Worm (Caenorhabditis elegans) whole organism, L4 larva: ENCODE measurements around the gene srsx-3.

Experiments
- F37D6.2 ChIP-seq: sonication (generic microtip); optimal IDR thresholded peaks from 2 replicates; lab custom pipeline; 2016; ENCODE audit warnings: mild to moderate bottlenecking, missing genetic modification characterization, missing compliant biosample characterization
- T20F7.1 ChIP-seq: fragments of 200-800 bp; sonication (Bioruptor generic); optimal IDR thresholded peaks from 2 replicates; lab custom pipeline; 2018; ENCODE audit warnings: mild to moderate bottlenecking, missing genetic modification characterization, missing compliant biosample characterization
- T26A8.4 ChIP-seq: fragments of 200-800 bp; sonication (Bioruptor generic); IDR thresholded peaks from 2 replicates; pipeline ENCODE4 v1.3.6; 2022; ENCODE audit warnings: missing genetic modification characterization, missing compliant biosample characterization
- Y75B8A.6 ChIP-seq: fragments of 200-800 bp; sonication (Bioruptor generic); IDR thresholded peaks from 2 replicates; pipeline ENCODE4 v1.3.6; 2022; ENCODE audit warnings: missing genetic modification reagents, missing genetic modification characterization, missing compliant biosample characterization
- aha-1 ChIP-seq: fragments of 150-350 bp; peaks from one replicate; lab custom pipeline; 2014; ENCODE audit warnings: missing biosample characterization, missing genetic modification characterization
- aly-2 ChIP-seq: sonication (generic microtip); optimal IDR thresholded peaks from 2 replicates; lab custom pipeline; 2018; ENCODE audit warnings: missing biosample characterization, missing genetic modification characterization
- arid-1 ChIP-seq: fragments of 200-800 bp; sonication (Bioruptor generic); conservative IDR thresholded peaks from 2 replicates; pipeline ENCODE4 v1.3.6; 2022; ENCODE audit warnings: missing genetic modification reagents, missing genetic modification characterization, missing compliant biosample characterization
- ceh-20 ChIP-seq: fragments of 200-800 bp; sonication (Bioruptor generic); IDR thresholded peaks from 2 replicates; pipeline ENCODE4 v1.3.6; 2022; ENCODE audit warnings: missing genetic modification reagents, missing genetic modification characterization, missing compliant biosample characterization
- ceh-28 ChIP-seq: fragments of 150-350 bp; optimal IDR thresholded peaks from 2 replicates; lab custom pipeline; 2014; ENCODE audit warnings: missing biosample characterization, missing genetic modification reagents, missing genetic modification characterization
- ceh-32 ChIP-seq: sonication (generic microtip); optimal IDR thresholded peaks from 2 replicates; lab custom pipeline; 2016; ENCODE audit warnings: mild to moderate bottlenecking, missing genetic modification characterization, missing compliant biosample characterization; ENCODE audit not compliant: poor library complexity
- cey-2 ChIP-seq: sonication (generic microtip); optimal IDR thresholded peaks from 3 replicates; lab custom pipeline; 2017; ENCODE audit warnings: missing genetic modification characterization, mild to moderate bottlenecking, missing compliant biosample characterization, antibody characterized with exemption, borderline replicate concordance; ENCODE audit not compliant: insufficient read depth
- ctbp-1 ChIP-seq: fragments of 200-800 bp; sonication (Bioruptor generic); IDR thresholded peaks from 2 replicates; pipeline ENCODE4 v1.3.6; 2022; ENCODE audit warnings: missing genetic modification reagents, missing genetic modification characterization, missing compliant biosample characterization
- daf-16 ChIP-seq, 3 experiments: sonication (generic microtip); optimal IDR thresholded peaks; 2 replicates each; lab custom pipeline; 2016 to 2017; ENCODE audit warnings: missing genetic modification characterization in 3 of 3, missing genetic modification reagents in 3 of 3, mild to moderate bottlenecking in 2 of 3, missing compliant biosample characterization in 2 of 3, missing biosample characterization in 1 of 3, moderate library complexity in 1 of 3
- daf-8 ChIP-seq: fragments of 200-800 bp; sonication (Bioruptor generic); IDR thresholded peaks from 2 replicates; pipeline ENCODE4 v1.3.6; 2022; ENCODE audit warnings: missing genetic modification characterization, missing compliant biosample characterization
- dpl-1 ChIP-seq: fragments of 150-350 bp; optimal IDR thresholded peaks from 2 replicates; lab custom pipeline; 2014; ENCODE audit warnings: missing biosample characterization, missing genetic modification reagents, missing genetic modification characterization
- duxl-1 ChIP-seq: sonication (generic microtip); optimal IDR thresholded peaks from 2 replicates; lab custom pipeline; 2016; ENCODE audit warnings: mild to moderate bottlenecking, missing genetic modification characterization, moderate library complexity, missing compliant biosample characterization; ENCODE audit not compliant: poor library complexity
- fkh-10 ChIP-seq: fragments of 150-350 bp; optimal IDR thresholded peaks from 2 replicates; lab custom pipeline; 2014; ENCODE audit warnings: missing biosample characterization, missing genetic modification reagents, missing genetic modification characterization
- gei-8 ChIP-seq: fragments of 200-800 bp; sonication (Bioruptor generic); optimal IDR thresholded peaks from 2 replicates; lab custom pipeline; 2018; ENCODE audit warnings: mild to moderate bottlenecking, missing genetic modification characterization, missing compliant biosample characterization
- hif-1 ChIP-seq, 2 experiments: sonication (generic microtip); optimal IDR thresholded peaks; 2 replicates each; lab custom pipeline; 2016 to 2017; ENCODE audit warnings: missing compliant biosample characterization in 2 of 2, missing genetic modification characterization in 2 of 2, missing genetic modification reagents in 2 of 2, missing genotype in 2 of 2, mild to moderate bottlenecking in 1 of 2
- hlh-11 ChIP-seq: fragments of 200-800 bp; sonication (Bioruptor generic); optimal IDR thresholded peaks from 2 replicates; lab custom pipeline; 2018; ENCODE audit warnings: mild to moderate bottlenecking, missing genetic modification characterization, missing compliant biosample characterization
- hlh-30 ChIP-seq: sonication (generic microtip); optimal IDR thresholded peaks from 2 replicates; lab custom pipeline; 2017; ENCODE audit warnings: antibody characterized with exemption, mild to moderate bottlenecking, missing genetic modification characterization, missing compliant biosample characterization; ENCODE audit not compliant: insufficient read depth
- hmg-1.1 ChIP-seq: fragments of 200-800 bp; sonication (Bioruptor generic); IDR thresholded peaks from 2 replicates; pipeline ENCODE4 v1.3.6; 2022; ENCODE audit warnings: missing genetic modification reagents, missing genetic modification characterization, missing compliant biosample characterization
- lir-3 ChIP-seq: sonication (generic microtip); optimal IDR thresholded peaks from 2 replicates; lab custom pipeline; 2016; ENCODE audit warnings: mild to moderate bottlenecking, missing genetic modification characterization, missing compliant biosample characterization
- lsy-2 ChIP-seq, 2 experiments: fragments of 150-350 bp in 1 of 2; sonication (generic microtip) in 1 of 2; optimal IDR thresholded peaks; 2 replicates each; lab custom pipeline; 2014 to 2017; ENCODE audit warnings: missing biosample characterization in 2 of 2, missing genetic modification characterization in 2 of 2
- mdl-1 ChIP-seq, 2 experiments: fragments of 150-350 bp in 1 of 2; sonication (generic microtip) in 1 of 2; optimal IDR thresholded peaks; 2 replicates each; lab custom pipeline; 2014 to 2017; ENCODE audit warnings: missing biosample characterization in 2 of 2, missing genetic modification characterization in 2 of 2
- mep-1 ChIP-seq: fragments of 150-350 bp; sonication (generic microtip); optimal IDR thresholded peaks from 3 replicates; lab custom pipeline; 2014; ENCODE audit warnings: missing biosample characterization, missing genetic modification characterization
- nhr-102 ChIP-seq: sonication (generic microtip); optimal IDR thresholded peaks from 2 replicates; lab custom pipeline; 2016; ENCODE audit warnings: mild to moderate bottlenecking, missing genetic modification characterization, moderate library complexity, missing compliant biosample characterization
- nhr-11 ChIP-seq: fragments of 150-350 bp; optimal IDR thresholded peaks from 2 replicates; lab custom pipeline; 2014; ENCODE audit warnings: missing biosample characterization, missing genetic modification characterization
- nhr-111 ChIP-seq: fragments of 200-800 bp; sonication (Bioruptor generic); optimal IDR thresholded peaks from 2 replicates; lab custom pipeline; 2018; ENCODE audit warnings: mild to moderate bottlenecking, missing genetic modification characterization, missing compliant biosample characterization
- nhr-237 ChIP-seq: sonication (generic microtip); optimal IDR thresholded peaks from 2 replicates; lab custom pipeline; 2017; ENCODE audit warnings: missing biosample characterization, missing genetic modification characterization
- nhr-41 ChIP-seq: fragments of 200-800 bp; sonication (Bioruptor generic); IDR thresholded peaks from 2 replicates; pipeline ENCODE4 v1.3.6; 2022; ENCODE audit warnings: missing genetic modification reagents, missing genetic modification characterization, missing compliant biosample characterization
- nhr-42 ChIP-seq: fragments of 200-800 bp; sonication (Bioruptor generic); IDR thresholded peaks from 2 replicates; pipeline ENCODE4 v1.3.6; 2022; ENCODE audit warnings: missing genetic modification characterization, missing compliant biosample characterization
- nhr-48 ChIP-seq: sonication (generic microtip); optimal IDR thresholded peaks from 2 replicates; lab custom pipeline; 2016; ENCODE audit warnings: mild to moderate bottlenecking, missing genetic modification characterization, missing compliant biosample characterization
- nhr-77 ChIP-seq: fragments of 150-350 bp; optimal IDR thresholded peaks from 2 replicates; lab custom pipeline; 2014; ENCODE audit warnings: missing biosample characterization, missing genetic modification characterization
- pqm-1 ChIP-seq: sonication (generic microtip); optimal IDR thresholded peaks from 2 replicates; lab custom pipeline; 2017; ENCODE audit warnings: missing biosample characterization, missing genetic modification characterization
- rbr-2 ChIP-seq: sonication (generic microtip); optimal IDR thresholded peaks from 2 replicates; lab custom pipeline; 2016; ENCODE audit warnings: missing genotype, missing genetic modification characterization, missing compliant biosample characterization
- snpc-1.2 ChIP-seq: fragments of 200-800 bp; sonication (Bioruptor generic); IDR thresholded peaks from 2 replicates; pipeline ENCODE4 v1.3.6; 2022; ENCODE audit warnings: missing genetic modification reagents, missing genetic modification characterization, missing compliant biosample characterization
- snpc-4 ChIP-seq: fragments of 150-350 bp; optimal IDR thresholded peaks from 2 replicates; lab custom pipeline; 2014; ENCODE audit warnings: missing biosample characterization, missing genetic modification characterization
- tag-97 ChIP-seq: fragments of 200-800 bp; sonication (Bioruptor generic); IDR thresholded peaks from 2 replicates; pipeline ENCODE4 v1.3.6; 2022; ENCODE audit warnings: missing genetic modification characterization, missing compliant biosample characterization
- tra-1 ChIP-seq: fragments of 200-800 bp; sonication (Bioruptor generic); IDR thresholded peaks from 2 replicates; pipeline ENCODE4 v1.3.6; 2022; ENCODE audit warnings: missing genetic modification reagents, missing genetic modification characterization, missing compliant biosample characterization
- unc-62 ChIP-seq, 3 experiments: fragments of 150-350 bp in 1 of 3; sonication (generic microtip); optimal IDR thresholded peaks in 2 of 3; peaks in 1 of 3; 1 replicate in 1 of 3; 2 replicates in 2 of 3; lab custom pipeline; 2014 to 2017; ENCODE audit warnings: missing biosample characterization in 3 of 3, missing genetic modification characterization in 3 of 3, missing genetic modification reagents in 3 of 3, missing genotype in 1 of 3
- zag-1 ChIP-seq: fragments of 150-350 bp; optimal IDR thresholded peaks from 2 replicates; lab custom pipeline; 2014; ENCODE audit warnings: missing biosample characterization, missing genetic modification characterization

The srsx-3 gene

DNA sequence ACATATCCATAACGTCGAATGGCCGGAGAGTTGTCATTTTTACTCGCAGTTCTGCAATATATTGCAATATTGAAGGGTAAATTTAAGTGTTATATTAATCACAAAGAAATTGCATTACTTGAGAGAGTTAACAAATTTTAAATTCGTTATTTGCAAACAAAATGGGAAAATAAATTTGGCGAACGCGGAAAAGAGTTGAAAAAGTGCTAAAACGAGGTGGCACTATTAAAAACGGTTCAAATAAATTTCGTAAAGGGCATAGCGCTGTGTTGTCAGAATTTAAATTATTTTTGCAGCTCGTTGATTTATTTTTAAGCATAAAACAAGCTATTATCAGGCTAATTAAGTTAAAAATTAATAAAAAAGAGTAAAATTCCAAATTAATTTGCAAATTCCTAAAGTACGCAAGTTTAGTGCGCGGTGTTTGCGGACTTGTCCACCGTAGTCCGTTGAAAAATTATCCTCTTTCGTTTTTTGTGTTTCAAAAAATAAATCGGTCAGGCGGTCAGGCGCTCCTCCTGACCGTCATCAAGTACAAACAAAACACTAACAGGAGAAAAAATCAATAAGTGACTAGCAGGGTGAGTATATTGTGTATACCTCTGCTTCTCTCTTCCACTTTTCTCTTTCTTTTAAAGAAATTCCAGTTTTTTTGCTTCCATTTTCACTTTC is 46.5 kb upstream of the srsx-3 start, which contains the start of the genes natb-1 and abhd-12 (continued):
- TF ChIP-seq duxl-1 (no peak), gei-8 (no peak), nhr-41 (GFP tag; lab: Robert Waterston, UW) (no peak), hmg-1.1 (no peak)

DNA sequence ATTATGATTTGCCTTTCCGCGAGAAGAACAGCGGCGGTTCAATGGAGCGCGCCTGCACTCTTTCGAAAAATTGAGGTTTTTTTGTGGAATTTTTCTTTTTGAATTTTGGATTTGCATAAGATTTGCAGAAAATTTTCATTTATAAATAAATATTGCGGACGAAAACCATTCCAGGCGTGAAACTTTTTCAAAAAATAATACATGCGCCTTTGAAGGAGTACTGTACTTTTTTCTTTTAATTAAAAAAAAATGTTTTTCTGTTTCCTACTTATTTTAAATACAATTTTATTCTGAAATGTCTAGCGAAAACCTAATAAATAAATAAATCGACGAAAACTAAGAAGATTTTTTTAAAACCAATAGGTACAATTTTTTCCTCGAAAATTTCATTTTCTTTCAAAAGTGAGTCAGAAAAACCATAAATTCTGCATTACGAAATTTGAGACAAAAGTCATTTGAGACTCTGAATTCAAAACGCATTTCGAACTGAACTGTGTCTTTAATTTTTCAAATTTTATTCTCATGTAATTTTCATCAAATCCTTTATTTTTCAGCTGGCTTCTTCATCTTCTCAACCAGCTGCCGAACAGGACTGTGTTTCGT is 44.0 kb upstream of the srsx-3 start, which contains the start of gene F26D11.1:
Gene F26D11.1, plus strand, starts transcription at position 553 of the 603 bp plus-strand sequence.
- TF ChIP-seq ceh-28 (tag; lab: Kevin White, UChicago), result no peak
- TF ChIP-seq lir-3 (tag; lab: Kevin White, UChicago), result no peak
- TF ChIP-seq zag-1 (tag; lab: Kevin White, UChicago), result no peak
- no peak for TF ChIP-seq daf-8 (GFP tag; lab: Robert Waterston, UW)
- TF ChIP-seq snpc-4 (tag; lab: Kevin White, UChicago), result no peak
- TF ChIP-seq tag-97 (GFP tag; lab: Robert Waterston, UW), result no peak
- TF ChIP-seq ceh-32 (tag; lab: Kevin White, UChicago), result no peak
- no peak for TF ChIP-seq nhr-48 (tag; lab: Kevin White, UChicago)
- no peak for TF ChIP-seq nhr-237 (tag; lab: Kevin White, UChicago)
- no peak for TF ChIP-seq nhr-42 (GFP tag; lab: Robert Waterston, UW)
- no peak for TF ChIP-seq snpc-1.2 (GFP tag; lab: Robert Waterston, UW)
- no peak for TF ChIP-seq aly-2 (tag; lab: Kevin White, UChicago)
- TF ChIP-seq nhr-111 (GFP tag; lab: Kevin White, UChicago), result no peak
- TF ChIP-seq arid-1 (GFP tag; lab: Robert Waterston, UW), result no peak

DNA sequence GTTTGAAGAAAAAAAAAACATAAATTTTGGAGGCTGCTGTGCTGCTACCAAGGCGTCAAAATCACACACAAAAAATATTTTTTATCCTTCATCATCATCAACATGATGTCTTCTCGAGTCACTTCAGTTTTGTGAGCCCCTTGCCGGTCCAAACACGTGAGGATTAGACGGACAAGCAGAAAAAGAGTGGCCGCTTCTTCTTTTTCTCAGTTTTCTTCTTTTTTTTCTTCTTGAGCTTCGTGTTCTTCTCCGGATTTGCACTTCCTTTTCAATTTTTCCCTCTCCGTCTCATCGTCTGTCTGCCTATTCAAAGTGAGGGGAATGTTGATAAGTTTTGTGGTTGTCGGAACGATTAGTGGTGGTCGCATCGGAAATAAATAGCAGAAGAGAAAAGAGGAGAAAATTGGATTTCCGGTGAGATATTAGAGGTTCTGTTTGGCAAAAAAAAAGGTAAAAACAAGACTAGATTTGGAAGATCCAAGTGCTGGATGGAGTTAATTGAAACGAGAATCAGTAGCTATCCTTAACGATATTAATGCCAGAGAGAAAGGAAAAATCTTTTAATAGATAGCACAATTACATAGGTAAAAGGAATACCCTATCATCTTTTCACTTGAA is 43.4 kb upstream of the srsx-3 start:
- TF ChIP-seq F37D6.2 (peak; percentile 6), lsy-2 (tag; optimal IDR thresholded peaks at IDR 0.05; lab: Kevin White, UChicago) (peak in 1 of 2 experiments; percentile 63), mep-1 (tag; lab: Kevin White, UChicago) (peak; percentile 59), T20F7.1 (no peak), aha-1 (peak; percentile 97), ceh-28 (tag; lab: Kevin White, UChicago) (no peak), gei-8 (no peak), snpc-1.2 (GFP tag; lab: Robert Waterston, UW) (no peak), nhr-77 (tag; lab: Kevin White, UChicago) (no peak), dpl-1 (GFP tag; lab: Kevin White, UChicago) (peak; percentile 2), ceh-20 (GFP tag; lab: Robert Waterston, UW) (0 out of 2 replicates have a peak, but pooled peaks have one; percentile 50), unc-62 (GFP tag; optimal IDR thresholded peaks at IDR 0.05 in 1 of 2; lab: Kevin White, UChicago) (peak in 1 of 2 experiments; percentile 71), unc-62 (tag; optimal IDR thresholded peaks at IDR 0.05; lab: Kevin White, UChicago) (no peak), hlh-11 (tag; lab: Kevin White, UChicago) (peak; percentile 38), arid-1 (GFP tag; lab: Robert Waterston, UW) (no peak), fkh-10 (GFP tag; lab: Kevin White, UChicago) (peak; percentile 26), Y75B8A.6 (GFP tag; lab: Robert Waterston, UW) (no peak), T26A8.4 (GFP tag; lab: Robert Waterston, UW) (no peak), hmg-1.1 (0 out of 2 replicates have a peak, but pooled peaks have one; percentile 58), ctbp-1 (GFP tag; lab: Robert Waterston, UW) (peak; percentile 37; the same call in 1 of the 2 replicates), nhr-11 (tag; lab: Kevin White, UChicago) (peak; percentile 29), nhr-102 (no peak), mdl-1 (tag; optimal IDR thresholded peaks at IDR 0.05; lab: Kevin White, UChicago) (peak in 1 of 2 experiments; percentile 65), hlh-30 (tag; lab: Kevin White, UChicago) (peak; percentile 69), tra-1 (GFP tag; lab: Robert Waterston, UW) (0 out of 2 replicates have a peak, but pooled peaks have one; percentile 60), pqm-1 (no peak), daf-16 (GFP tag; optimal IDR thresholded peaks at IDR 0.05; lab: Kevin White, UChicago) (peak in 1 of 2 experiments; percentile 36), daf-16 (tag; optimal IDR thresholded peaks at IDR 0.05; lab: Kevin White, UChicago) (no peak), cey-2 (tag; lab: Kevin White, UChicago) (no peak), hif-1 (tag; optimal IDR thresholded peaks at IDR 0.05; lab: Kevin White, UChicago) (peak in 1 of 2 experiments; percentile 21), rbr-2 (peak; percentile 60)
